Fruit fly (Drosophila melanogaster) whole organism, adult: Measurements from ENCODE around the gene Sfp24F.

Source experiments
- CG11617 ChIP-seq: fragments of 200-800 bp; sonication (Bioruptor generic); optimal IDR thresholded peaks from 2 replicates; lab custom pipeline; 2017; ENCODE audit warnings: mild to moderate bottlenecking, missing biosample characterization, missing genetic modification reagents, missing genetic modification characterization
- CG12768 ChIP-seq: fragments of 200-800 bp; sonication (Bioruptor generic); optimal IDR thresholded peaks from 2 replicates; lab custom pipeline; 2017; ENCODE audit warnings: missing biosample characterization, missing genetic modification characterization, mild to moderate bottlenecking, moderate library complexity, missing genetic modification reagents
- CG14711 ChIP-seq: fragments of 200-800 bp; sonication (Bioruptor generic); optimal IDR thresholded peaks from 2 replicates; lab custom pipeline; 2018; ENCODE audit warnings: missing biosample characterization, mild to moderate bottlenecking, missing genetic modification characterization, moderate library complexity
- CG1620 ChIP-seq: fragments of 200-800 bp; sonication (Bioruptor generic); optimal IDR thresholded peaks from 2 replicates; lab custom pipeline; 2016; ENCODE audit warnings: missing biosample characterization, missing genetic modification characterization
- CG33017 ChIP-seq: fragments of 200-800 bp; sonication (Bioruptor generic); optimal IDR thresholded peaks from 2 replicates; lab custom pipeline; 2018; ENCODE audit warnings: missing biosample characterization, mild to moderate bottlenecking, missing genetic modification characterization, moderate library complexity
- CG5204 ChIP-seq: fragments of 200-800 bp; sonication (Bioruptor generic); optimal IDR thresholded peaks from 2 replicates; lab custom pipeline; 2016; ENCODE audit warnings: missing biosample characterization, missing genetic modification characterization
- CG7045 ChIP-seq: fragments of 200-800 bp; sonication (Bioruptor generic); optimal IDR thresholded peaks from 2 replicates; lab custom pipeline; 2017; ENCODE audit warnings: missing biosample characterization, mild to moderate bottlenecking, missing genetic modification characterization
- CG7101 ChIP-seq: fragments of 200-800 bp; sonication (Bioruptor generic); optimal IDR thresholded peaks from 2 replicates; lab custom pipeline; 2018; ENCODE audit warnings: missing biosample characterization, mild to moderate bottlenecking, missing genetic modification characterization, moderate library complexity
- Clk ChIP-seq: fragments of 200-800 bp; sonication (Bioruptor generic); optimal IDR thresholded peaks from 2 replicates; lab custom pipeline; 2017; ENCODE audit warnings: missing biosample characterization, missing genetic modification characterization
- Crg-1 ChIP-seq: fragments of 200-800 bp; sonication (Bioruptor generic); optimal IDR thresholded peaks from 2 replicates; lab custom pipeline; 2016; ENCODE audit warnings: missing biosample characterization, missing genetic modification characterization
- Hr96 ChIP-seq: fragments of 200-800 bp; sonication (Bioruptor generic); optimal IDR thresholded peaks from 2 replicates; lab custom pipeline; 2016; ENCODE audit warnings: missing biosample characterization, missing genetic modification characterization
- Mnt ChIP-seq: fragments of 200-800 bp; sonication (Bioruptor generic); optimal IDR thresholded peaks from 2 replicates; lab custom pipeline; 2016; ENCODE audit warnings: missing biosample characterization, mild to moderate bottlenecking, missing genetic modification characterization
- bab1 ChIP-seq: fragments of 200-800 bp; sonication (Bioruptor generic); optimal IDR thresholded peaks from 3 replicates; lab custom pipeline; 2019; ENCODE audit warnings: missing biosample characterization, mild to moderate bottlenecking, missing genetic modification characterization, moderate library complexity
- cic ChIP-seq: fragments of 200-800 bp; sonication (Bioruptor generic); optimal IDR thresholded peaks from 2 replicates; lab custom pipeline; 2017; ENCODE audit warnings: missing biosample characterization, mild to moderate bottlenecking, missing genetic modification characterization, moderate library complexity
- cnc ChIP-seq, 2 experiments: fragments of >200 bp; optimal IDR thresholded peaks; 2 replicates each; lab custom pipeline; 2017
- kay ChIP-seq: fragments of 200-800 bp; sonication (Bioruptor generic); peaks from one replicate; lab custom pipeline; 2016; ENCODE audit warnings: missing biosample characterization, missing genetic modification characterization, borderline replicate concordance
- ovo ChIP-seq: fragments of 200-800 bp; sonication (Bioruptor generic); optimal IDR thresholded peaks from 2 replicates; lab custom pipeline; 2016; ENCODE audit warnings: missing biosample characterization, missing genetic modification characterization
- pad ChIP-seq: fragments of 200-800 bp; sonication (Bioruptor generic); optimal IDR thresholded peaks from 3 replicates; lab custom pipeline; 2017; ENCODE audit warnings: missing biosample characterization, missing genetic modification characterization, mild to moderate bottlenecking, moderate library complexity, missing genetic modification reagents
- tj ChIP-seq: fragments of 200-800 bp; sonication (Bioruptor generic); optimal IDR thresholded peaks from 3 replicates; lab custom pipeline; 2017; ENCODE audit warnings: missing biosample characterization, mild to moderate bottlenecking, missing genetic modification characterization, moderate library complexity
- toe ChIP-seq: fragments of 200-800 bp; sonication (Bioruptor generic); optimal IDR thresholded peaks from 2 replicates; lab custom pipeline; 2016; ENCODE audit warnings: missing biosample characterization, missing genetic modification characterization

The Sfp24F gene

dm6 chr2L:4393842-4394421 is 47.9 kb downstream of the Sfp24F start, which contains the start of gene CG3652:
Gene CG3652 (minus strand): TSS chr2L:4393876.
- TF ChIP-seq Hr96 (GFP tag; lab: Kevin White, UChicago): peak; percentile 68
- TF ChIP-seq toe: peak; percentile 72
- peak; percentile 62 for TF ChIP-seq CG5204
- TF ChIP-seq Mnt: no peak
- peak; percentile 53 for TF ChIP-seq tj (GFP tag; lab: Kevin White, UChicago)
- TF ChIP-seq CG14711: peak; percentile 33
- TF ChIP-seq CG7101 (tag; lab: Kevin White, UChicago): no peak
- no peak for TF ChIP-seq CG12768 (GFP tag; lab: Kevin White, UChicago)
- TF ChIP-seq kay (GFP tag; lab: Kevin White, UChicago): no peak
- TF ChIP-seq CG33017 (tag; lab: Kevin White, UChicago): no peak
- TF ChIP-seq CG11617 (GFP tag; lab: Kevin White, UChicago): peak; percentile 43
- no peak for TF ChIP-seq Clk (GFP tag; lab: Kevin White, UChicago)
- no peak for TF ChIP-seq pad
- TF ChIP-seq Crg-1: no peak
- peak; percentile 5 for TF ChIP-seq bab1 (GFP tag; lab: Kevin White, UChicago)
- no peak for TF ChIP-seq CG7045
- TF ChIP-seq cnc (optimal IDR thresholded peaks at IDR 0.05; lab: Kevin White, UChicago): no peak
- TF ChIP-seq cic (GFP tag; lab: Kevin White, UChicago): no peak
- no peak for TF ChIP-seq ovo (GFP tag; lab: Kevin White, UChicago)
- peak; percentile 7 for TF ChIP-seq CG1620 (GFP tag; lab: Kevin White, UChicago)
